Fruit fly (Drosophila melanogaster) S2 (cell line): ENCODE measurements around the gene CG43400.

Experiments used
- CG8478 ChIP-seq: fragments of >200 bp; optimal IDR thresholded peaks from 2 replicates; lab custom pipeline; 2018
- CTCF ChIP-seq, 2 experiments: fragments of >200 bp; optimal IDR thresholded peaks; 2 replicates each; lab custom pipeline; 2018

The CG43400 gene

DNA sequence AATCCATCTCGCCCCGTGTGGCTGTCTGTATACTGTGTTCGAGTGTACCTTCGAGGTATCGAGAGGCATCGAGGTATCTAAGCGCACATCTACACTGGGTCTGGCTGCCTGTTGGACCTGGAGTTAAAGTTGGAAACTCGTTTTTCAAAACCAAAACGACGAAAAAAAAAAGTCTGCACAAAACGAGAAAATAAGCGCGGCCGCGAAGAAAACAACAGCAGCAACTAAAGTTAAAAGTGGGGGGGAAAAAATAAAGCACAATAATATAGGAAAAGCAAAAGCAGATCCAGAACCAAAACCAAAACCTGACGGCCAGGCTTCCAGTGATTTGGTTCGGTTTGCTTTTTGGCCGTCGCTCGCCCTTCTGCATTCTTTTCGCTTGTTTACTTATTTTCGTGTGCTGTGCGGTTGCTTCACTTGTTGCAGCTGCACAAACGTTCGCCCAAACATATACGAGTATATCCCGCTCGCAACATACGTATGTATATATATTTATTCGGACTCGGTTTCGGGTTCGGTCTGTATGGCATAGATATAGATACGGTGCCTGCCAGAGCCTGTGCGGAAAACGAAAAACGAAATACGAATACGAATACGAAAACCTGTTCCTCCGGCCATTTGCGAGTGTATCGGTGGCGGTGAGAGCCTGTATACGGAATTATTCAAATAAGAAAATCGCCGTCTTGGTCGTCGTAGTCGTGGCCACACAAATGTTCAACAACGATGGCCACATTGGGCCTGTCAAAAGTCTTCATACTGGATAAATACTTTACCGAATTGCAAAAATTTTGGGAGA is 11.4 kb upstream of the CG43400 start:
- TF ChIP-seq CTCF (optimal IDR thresholded peaks at IDR 0.05; lab: Kevin White, UChicago) (no peak), CG8478 (lab: Kevin White, UChicago) (no peak)

DNA sequence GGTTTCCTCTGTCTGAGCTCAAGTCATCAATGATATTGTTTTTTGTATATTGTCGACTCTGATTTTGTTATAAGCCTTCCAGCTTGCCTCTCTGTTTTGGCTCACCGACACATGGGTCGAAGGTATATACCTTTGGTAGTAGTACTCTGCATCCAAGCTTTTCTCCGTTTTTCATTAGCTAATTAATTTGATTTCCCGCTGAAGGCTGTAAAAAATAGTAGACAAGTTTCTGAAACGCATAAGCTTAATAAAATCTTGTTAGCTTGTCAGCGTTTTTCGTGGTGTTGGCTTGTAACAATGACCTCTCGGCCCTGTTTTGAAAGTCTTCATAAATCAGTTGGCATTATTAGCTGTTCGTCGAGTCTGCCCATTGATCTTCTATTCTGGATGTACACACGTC is 9.7 kb upstream of the CG43400 start:
- TF ChIP-seq CG8478 (lab: Kevin White, UChicago) (no peak), CTCF (optimal IDR thresholded peaks at IDR 0.05; lab: Kevin White, UChicago) (no peak)

DNA sequence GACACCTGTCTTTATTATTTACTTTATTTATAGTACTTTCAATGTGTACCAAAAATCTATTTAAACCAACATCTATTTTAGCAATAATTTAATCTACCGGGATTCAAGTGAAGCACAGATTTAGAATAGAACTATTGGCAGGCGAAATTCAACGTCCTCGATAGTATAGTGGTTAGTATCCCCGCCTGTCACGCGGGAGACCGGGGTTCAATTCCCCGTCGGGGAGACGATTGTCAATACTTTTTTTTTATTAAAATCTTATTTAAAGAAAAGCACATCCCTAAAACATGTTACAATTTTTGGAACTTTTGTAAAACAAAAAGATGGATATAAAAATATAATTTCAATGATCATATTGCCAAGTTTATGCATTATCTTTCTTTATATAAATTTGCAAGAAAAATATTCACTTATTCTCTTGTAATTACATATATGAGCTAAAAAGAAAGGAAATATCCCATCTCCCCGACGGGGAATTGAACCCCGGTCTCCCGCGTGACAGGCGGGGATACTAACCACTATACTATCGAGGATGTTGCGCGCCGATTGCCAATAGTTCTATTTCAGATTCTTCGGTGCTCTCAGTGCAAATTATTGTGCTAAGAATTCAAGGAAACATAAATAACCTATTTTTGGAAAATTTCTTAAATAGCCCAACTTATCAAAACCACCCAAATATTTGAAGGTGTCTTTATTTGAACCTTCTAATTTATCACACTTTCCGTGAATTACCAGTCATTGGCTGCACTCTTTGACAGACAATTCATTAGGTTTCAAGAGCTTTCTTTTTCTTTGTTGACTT is 8.7 kb upstream of the CG43400 start, which contains the start of gene CG43796:
CG43796 (plus strand) TSS at position 752 of the 802 bp plus-strand sequence.
- TF ChIP-seq CG8478 (lab: Kevin White, UChicago) (no peak), CTCF (optimal IDR thresholded peaks at IDR 0.05; lab: Kevin White, UChicago) (no peak)

DNA sequence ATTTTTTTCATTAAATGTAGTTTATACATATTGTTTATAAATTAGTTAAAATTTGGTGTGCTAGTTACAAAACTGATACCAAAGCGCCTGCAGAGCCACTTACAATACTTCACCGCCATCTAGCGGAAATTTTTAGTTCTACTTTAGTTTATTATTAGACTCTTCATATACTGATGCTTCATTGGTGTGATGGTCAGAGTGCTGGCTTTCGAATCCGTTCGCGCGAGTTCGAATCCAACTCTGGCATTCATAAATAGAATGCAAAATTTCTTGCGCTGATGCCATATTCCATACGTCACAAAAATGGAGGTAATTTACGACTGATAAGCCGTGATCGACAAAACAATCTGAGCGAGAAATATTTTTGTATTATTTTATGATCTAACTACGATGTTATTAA is 5.0 kb upstream of the CG43400 start:
- TF ChIP-seq CTCF (optimal IDR thresholded peaks at IDR 0.05; lab: Kevin White, UChicago) (peak; percentile 71 to 86), CG8478 (lab: Kevin White, UChicago) (no peak)

DNA sequence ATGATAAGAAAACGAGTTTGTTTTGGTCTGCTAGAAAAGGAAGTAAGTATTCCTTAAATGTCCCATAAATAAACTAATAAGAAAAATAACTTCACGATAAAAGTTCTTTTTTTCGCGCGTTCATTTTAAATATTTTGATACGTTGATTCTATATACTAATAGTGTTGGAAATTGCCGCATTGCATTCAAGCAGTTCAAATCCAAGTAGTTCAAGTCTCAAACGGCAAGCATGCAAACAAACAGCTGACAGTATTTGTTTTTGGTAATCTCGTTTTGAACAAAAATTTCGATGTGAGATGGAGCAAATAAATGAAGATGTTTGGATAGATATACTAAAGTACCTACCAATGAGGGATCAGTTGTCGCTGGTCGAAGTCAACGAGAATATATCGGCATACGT is 1.8 kb upstream of the CG43400 start, which contains the start of gene CG13088:
CG13088 (plus strand) TSS at position 247 of the 400 bp plus-strand sequence.
- TF ChIP-seq CTCF (optimal IDR thresholded peaks at IDR 0.05; lab: Kevin White, UChicago) (peak in 1 of 2 experiments; percentile 10), CG8478 (lab: Kevin White, UChicago) (no peak)

DNA sequence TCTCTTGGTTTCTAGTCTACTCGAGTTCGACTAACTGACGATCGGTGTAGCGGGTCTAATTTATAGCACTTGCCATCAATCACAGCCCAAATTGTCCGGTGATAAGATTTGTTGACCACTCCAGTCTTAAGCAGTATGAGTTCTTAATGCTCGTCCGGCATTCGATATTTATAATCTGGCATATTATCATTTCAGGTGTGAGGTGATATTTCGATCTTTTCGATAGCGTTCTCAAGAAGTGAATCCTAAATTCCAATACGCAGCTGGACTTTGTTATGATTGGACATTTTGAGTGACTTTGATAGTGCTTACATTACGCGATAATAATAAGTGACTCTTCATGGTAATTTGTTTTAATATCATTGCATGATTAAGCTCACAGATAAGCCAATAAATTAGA is 5.7 kb downstream of the CG43400 start, which contains the start of gene Bace:
Bace (minus strand) TSS at position 39 of the 400 bp plus-strand sequence.
- no peak for TF ChIP-seq CG8478 (lab: Kevin White, UChicago)
- TF ChIP-seq CTCF (optimal IDR thresholded peaks at IDR 0.05; lab: Kevin White, UChicago), result no peak

DNA sequence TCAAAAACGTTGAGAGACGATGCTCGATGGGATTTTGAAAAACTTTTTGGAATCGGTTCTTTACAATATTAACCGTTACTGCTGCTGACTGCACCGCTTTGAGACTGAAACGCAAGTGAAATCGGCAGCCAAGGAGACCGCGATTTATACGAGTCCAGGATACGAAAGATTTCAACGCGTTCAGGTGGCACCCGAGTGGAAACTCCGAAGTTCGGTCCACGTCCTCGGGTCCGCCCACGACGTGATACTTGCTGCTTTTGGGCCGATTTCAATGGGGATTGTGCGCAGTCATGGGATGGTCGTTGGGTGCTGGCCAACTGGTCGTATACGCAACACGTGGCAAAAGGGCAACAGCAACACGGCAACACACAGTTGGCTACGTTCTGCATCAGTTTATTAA is 16.2 kb downstream of the CG43400 start, which contains the start of gene Dh31:
Dh31 (minus strand) TSS at position 117 of the 400 bp plus-strand sequence.
- TF ChIP-seq CG8478 (lab: Kevin White, UChicago) (no peak), CTCF (optimal IDR thresholded peaks at IDR 0.05; lab: Kevin White, UChicago) (no peak)

DNA sequence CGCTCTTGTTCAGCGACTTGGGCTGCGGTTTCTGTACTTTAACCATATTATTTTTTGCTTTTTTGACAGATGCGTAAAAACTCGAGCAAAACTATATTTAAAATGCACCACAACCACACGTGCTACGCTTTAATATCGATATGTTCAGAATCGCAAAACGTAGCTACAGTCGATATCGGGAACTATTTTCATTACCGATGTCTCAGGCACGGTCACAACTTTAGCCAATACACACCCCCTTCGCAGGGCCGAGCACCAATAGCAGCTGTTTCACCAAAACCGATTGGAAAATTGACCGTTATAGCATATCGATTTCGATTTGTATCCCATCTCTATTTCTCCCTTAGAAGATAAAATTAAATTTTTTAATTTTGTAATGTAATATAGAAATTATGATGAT is 21.2 kb downstream of the CG43400 start, which contains the start of gene CG13096:
CG13096 (minus strand) TSS at position 144 of the 400 bp plus-strand sequence.
- TF ChIP-seq CTCF (optimal IDR thresholded peaks at IDR 0.05; lab: Kevin White, UChicago) (peak; percentile 63 to 66), CG8478 (lab: Kevin White, UChicago) (no peak)

DNA sequence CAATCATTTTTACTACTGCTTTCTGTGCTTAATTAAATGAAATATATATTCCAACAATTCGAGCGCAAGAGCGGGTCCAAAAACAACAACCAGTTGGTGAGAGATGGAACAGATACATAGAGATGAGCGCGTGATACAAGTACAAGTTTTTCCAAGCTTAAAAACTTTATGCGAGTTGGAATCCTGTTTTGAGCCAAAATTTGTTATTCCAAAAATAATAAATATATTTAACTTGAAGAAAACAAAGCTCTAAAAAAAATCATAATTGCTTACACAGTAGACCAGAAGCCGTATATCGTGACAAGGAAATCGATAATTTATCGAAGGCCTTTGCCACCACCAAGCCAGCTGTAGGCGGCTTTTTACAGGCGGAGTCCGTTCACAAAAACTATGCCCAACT is 24.2 kb downstream of the CG43400 start, which contains the start of the genes CG13097 and PIG-U:
CG13097 (minus strand) TSS at position 121 of the 400 bp plus-strand sequence.
PIG-U (plus strand) TSS at position 349 of the 400 bp plus-strand sequence.
- TF ChIP-seq CG8478 (lab: Kevin White, UChicago) (no peak), CTCF (optimal IDR thresholded peaks at IDR 0.05; lab: Kevin White, UChicago) (no peak)

DNA sequence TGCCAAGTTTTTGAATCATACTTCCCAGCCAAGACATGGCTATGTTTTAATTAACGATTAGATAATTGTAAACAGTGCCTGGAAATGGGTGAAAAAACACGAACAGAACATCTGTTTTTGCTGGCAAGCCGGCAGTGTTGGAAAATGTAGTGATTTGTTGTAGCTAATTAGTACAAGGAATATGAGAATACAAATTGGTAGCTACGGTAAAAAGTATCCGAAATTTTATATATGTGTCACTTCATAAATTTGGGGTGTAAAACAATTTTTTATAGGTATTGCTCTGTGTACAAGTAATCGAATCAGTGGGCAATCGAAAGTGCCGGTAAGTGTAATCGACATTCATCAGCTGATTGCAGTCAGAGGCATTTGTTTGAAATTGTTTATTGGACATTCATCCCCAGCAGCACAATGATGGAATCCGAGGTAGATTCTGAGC is 26.7 kb downstream of the CG43400 start, which contains the start of the genes mRpL51 and Uba4:
mRpL51 (minus strand) TSS at position 125 of the 439 bp plus-strand sequence.
Uba4 (plus strand) TSS at position 156 of the 439 bp plus-strand sequence.
- TF ChIP-seq CTCF (optimal IDR thresholded peaks at IDR 0.05; lab: Kevin White, UChicago), result no peak
- TF ChIP-seq CG8478 (lab: Kevin White, UChicago), result no peak

DNA sequence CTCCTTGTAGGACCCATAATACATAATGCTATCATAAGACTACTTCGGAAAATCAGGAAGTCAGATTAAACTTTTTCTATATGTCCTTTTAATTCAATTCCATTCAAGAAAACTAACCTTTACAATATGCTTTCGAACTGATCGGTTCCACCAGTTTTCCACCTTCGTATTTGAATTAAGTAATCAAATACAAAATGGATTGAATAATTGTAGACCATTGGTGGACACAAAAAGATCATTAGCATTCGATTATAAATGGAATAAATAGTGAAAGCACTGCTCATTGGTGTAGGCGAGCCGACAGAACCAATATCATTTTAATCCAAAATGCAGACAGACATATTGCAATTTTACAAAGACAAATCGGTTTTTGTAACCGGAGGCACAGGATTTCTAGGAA is 28.9 kb downstream of the CG43400 start, which contains the start of gene Sgp:
Sgp (plus strand) TSS at position 301 of the 400 bp plus-strand sequence.
- no peak for TF ChIP-seq CG8478 (lab: Kevin White, UChicago)
- TF ChIP-seq CTCF (optimal IDR thresholded peaks at IDR 0.05; lab: Kevin White, UChicago), result no peak

DNA sequence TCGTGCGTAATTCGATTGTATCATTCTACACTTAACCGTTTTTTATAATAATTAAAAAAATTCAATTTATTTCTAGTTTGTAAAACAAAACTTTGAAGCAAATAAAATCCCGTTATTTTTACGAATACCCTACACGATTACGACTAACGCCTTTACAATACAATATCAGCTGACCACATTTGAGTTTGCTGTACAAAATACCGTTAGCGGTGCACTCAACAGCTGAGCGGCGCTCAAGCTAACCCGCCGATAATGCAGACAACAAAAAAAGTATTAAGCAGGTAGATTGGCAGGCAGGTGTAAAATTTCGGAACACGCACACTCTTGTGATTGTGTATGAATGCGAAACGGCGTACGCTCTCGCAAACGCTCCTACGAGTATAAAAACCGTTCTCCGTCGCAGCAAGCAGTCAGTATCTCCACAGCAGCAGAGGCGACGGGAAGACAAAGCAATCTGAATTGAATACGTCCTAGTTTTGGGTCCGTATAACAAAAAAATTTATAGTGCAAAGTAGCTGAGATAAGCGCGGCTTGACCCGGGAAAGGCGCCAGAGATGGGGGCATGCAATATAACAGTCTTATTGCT is 31.3 kb downstream of the CG43400 start, which contains the start of gene Acer:
Acer (plus strand) TSS at position 210 of the 586 bp plus-strand sequence.
- TF ChIP-seq CG8478 (lab: Kevin White, UChicago) (no peak), CTCF (optimal IDR thresholded peaks at IDR 0.05; lab: Kevin White, UChicago) (no peak)

DNA sequence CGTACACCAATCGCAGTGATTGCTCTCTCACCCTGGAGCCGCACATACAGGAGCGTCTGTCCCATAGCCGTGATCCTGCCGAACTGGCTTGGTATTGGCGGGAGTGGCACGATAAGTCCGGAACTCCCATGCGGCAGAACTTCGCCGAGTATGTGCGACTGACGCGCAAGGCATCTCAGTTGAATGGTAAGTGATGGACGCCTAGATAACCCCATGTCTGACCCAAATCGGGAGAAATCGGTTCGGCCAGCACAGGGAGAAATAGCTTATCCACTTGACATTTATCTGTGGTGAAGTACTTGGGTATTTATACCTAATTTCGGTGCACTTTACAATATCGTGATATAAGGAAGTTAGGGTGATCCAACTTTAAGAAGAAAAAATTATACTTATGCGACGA is 32.2 kb downstream of the CG43400 start:
- TF ChIP-seq CG8478 (lab: Kevin White, UChicago), result no peak
- no peak for TF ChIP-seq CTCF (optimal IDR thresholded peaks at IDR 0.05; lab: Kevin White, UChicago)

DNA sequence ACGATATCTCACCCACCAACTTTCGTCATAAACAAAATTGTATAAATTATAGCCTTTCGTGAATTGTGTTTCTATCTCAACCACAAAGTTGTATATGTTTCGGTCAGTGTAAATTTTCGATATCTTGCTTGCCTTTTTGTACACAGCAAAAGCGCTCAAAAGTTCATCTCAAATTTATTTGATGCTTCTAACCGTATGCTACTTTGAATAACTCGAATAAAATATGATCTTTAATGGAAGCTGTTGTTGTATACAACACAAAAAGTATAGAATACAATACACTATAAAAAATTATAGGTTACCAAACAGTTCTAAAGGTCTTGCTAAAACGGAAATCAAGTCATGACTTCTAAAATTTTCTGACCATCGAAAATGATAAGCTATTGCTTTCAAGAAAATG is 34.5 kb downstream of the CG43400 start:
- TF ChIP-seq CTCF (optimal IDR thresholded peaks at IDR 0.05; lab: Kevin White, UChicago) (no peak), CG8478 (lab: Kevin White, UChicago) (no peak)
